Fruit fly (Drosophila melanogaster): ENCODE results near the gene kis.

dm6 chr2L:240176-240769 is 10.3 kb downstream of the kis start:
- TF ChIP-seq CTCF (optimal IDR thresholded peaks at IDR 0.05) (no peak), CG8478 (optimal IDR thresholded peaks at IDR 0.05) (no peak)

Data from S2 (cell line).